Fruit fly (Drosophila melanogaster) whole organism, embryonic: ENCODE measurements around the gene CG10621.

Experiments used
- ATbp ChIP-seq: fragments of 200-800 bp; sonication (Bioruptor generic); optimal IDR thresholded peaks from 2 replicates; lab custom pipeline; 2017; ENCODE audit warnings: missing biosample characterization, mild to moderate bottlenecking, missing genetic modification characterization, missing genetic modification reagents
- Blimp-1 ChIP-seq: fragments of 200-800 bp; sonication (Bioruptor generic); optimal IDR thresholded peaks from 3 replicates; lab custom pipeline; 2018; ENCODE audit warnings: missing biosample characterization, missing genetic modification characterization, mild to moderate bottlenecking, moderate library complexity, missing genetic modification reagents
- C15 ChIP-seq: fragments of 200-800 bp; sonication (Bioruptor generic); IDR thresholded peaks from 3 replicates; pipeline ENCODE4 v1.3.6; 2022; ENCODE audit warnings: missing biosample characterization, missing genetic modification characterization
- CG10147 ChIP-seq: fragments of 200-800 bp; sonication (Bioruptor generic); optimal IDR thresholded peaks from 2 replicates; lab custom pipeline; 2019; ENCODE audit warnings: missing biosample characterization, mild to moderate bottlenecking, missing genetic modification characterization, moderate library complexity
- CG10209 ChIP-seq: fragments of 200-800 bp; sonication (Bioruptor generic); optimal IDR thresholded peaks from 3 replicates; lab custom pipeline; 2017; ENCODE audit warnings: missing biosample characterization, mild to moderate bottlenecking, missing genetic modification characterization, missing genetic modification reagents
- CG10321 ChIP-seq: fragments of 200-800 bp; sonication (Bioruptor generic); IDR thresholded peaks from 2 replicates; pipeline ENCODE4 v1.3.6; 2022; ENCODE audit warnings: missing biosample characterization, missing genetic modification characterization
- CG13287 ChIP-seq: fragments of 200-800 bp; sonication (Bioruptor generic); IDR thresholded peaks from 2 replicates; pipeline ENCODE4 v1.3.6; 2022; ENCODE audit warnings: missing biosample characterization, missing genetic modification characterization; ENCODE audit not compliant: partially characterized antibody
- CG15479 ChIP-seq: fragments of 200-800 bp; sonication (Bioruptor generic); optimal IDR thresholded peaks from 3 replicates; lab custom pipeline; 2019; ENCODE audit warnings: missing biosample characterization, mild to moderate bottlenecking, missing genetic modification characterization, moderate library complexity
- CG17361 ChIP-seq: fragments of 200-800 bp; sonication (Bioruptor generic); IDR thresholded peaks from 3 replicates; pipeline ENCODE4 v1.3.6; 2022; ENCODE audit warnings: missing biosample characterization, missing genetic modification characterization
- CG17385 ChIP-seq: fragments of 200-800 bp; sonication (Bioruptor generic); optimal IDR thresholded peaks from 3 replicates; lab custom pipeline; 2018; ENCODE audit warnings: missing biosample characterization, mild to moderate bottlenecking, missing genetic modification characterization
- CG17912 ChIP-seq: fragments of 200-800 bp; sonication (Bioruptor generic); optimal IDR thresholded peaks from 2 replicates; lab custom pipeline; 2018; ENCODE audit warnings: missing biosample characterization, mild to moderate bottlenecking, missing genetic modification characterization
- CG18011 ChIP-seq: fragments of 200-800 bp; sonication (Bioruptor generic); optimal IDR thresholded peaks from 2 replicates; lab custom pipeline; 2017; ENCODE audit warnings: missing biosample characterization, missing genetic modification characterization, mild to moderate bottlenecking, moderate library complexity, missing genotype
- CG2116 ChIP-seq: fragments of 200-800 bp; sonication (Bioruptor generic); optimal IDR thresholded peaks from 3 replicates; lab custom pipeline; 2018; ENCODE audit warnings: missing biosample characterization, mild to moderate bottlenecking, missing genetic modification characterization
- CG31224 ChIP-seq: fragments of 200-800 bp; sonication (Bioruptor generic); IDR thresholded peaks from 2 replicates; pipeline ENCODE4 v1.3.6; 2022; ENCODE audit warnings: missing biosample characterization, missing genetic modification characterization
- CG32767 ChIP-seq: fragments of 200-800 bp; sonication (Bioruptor generic); IDR thresholded peaks from 2 replicates; pipeline ENCODE4 v1.3.6; 2022; ENCODE audit warnings: missing biosample characterization, missing genetic modification characterization
- CG34376 ChIP-seq: fragments of 200-800 bp; sonication (Bioruptor generic); optimal IDR thresholded peaks from 2 replicates; lab custom pipeline; 2018; ENCODE audit warnings: missing biosample characterization, mild to moderate bottlenecking, missing genetic modification characterization
- CG42726 ChIP-seq: fragments of 200-800 bp; sonication (Bioruptor generic); IDR thresholded peaks from 2 replicates; pipeline ENCODE4 v1.3.6; 2022; ENCODE audit warnings: missing biosample characterization, missing genetic modification characterization; ENCODE audit not compliant: partially characterized antibody
- CG43689 ChIP-seq: fragments of 200-800 bp; sonication (Bioruptor generic); IDR thresholded peaks from 2 replicates; pipeline ENCODE4 v1.3.6; 2022; ENCODE audit warnings: missing biosample characterization, missing genetic modification characterization
- CG6654 ChIP-seq: fragments of 200-800 bp; sonication (Bioruptor generic); optimal IDR thresholded peaks from 2 replicates; lab custom pipeline; 2017; ENCODE audit warnings: missing biosample characterization, mild to moderate bottlenecking, missing genetic modification characterization
- CG8478 ChIP-seq: fragments of >200 bp; optimal IDR thresholded peaks from 2 replicates; lab custom pipeline; 2018
- CG9437 ChIP-seq: fragments of 200-800 bp; sonication (Bioruptor generic); optimal IDR thresholded peaks from 2 replicates; lab custom pipeline; 2018; ENCODE audit warnings: missing biosample characterization, mild to moderate bottlenecking, missing genetic modification characterization
- CHES-1-like ChIP-seq: fragments of 200-800 bp; sonication (Bioruptor generic); optimal IDR thresholded peaks from 2 replicates; lab custom pipeline; 2016; ENCODE audit warnings: missing biosample characterization, missing genetic modification characterization
- Dip2 ChIP-seq: fragments of 200-800 bp; sonication (Bioruptor generic); IDR thresholded peaks from 2 replicates; pipeline ENCODE4 v1.3.6; 2022; ENCODE audit warnings: missing biosample characterization, missing genetic modification characterization
- Doc2 ChIP-seq: fragments of 200-800 bp; sonication (Bioruptor generic); IDR thresholded peaks from 2 replicates; pipeline ENCODE4 v1.3.6; 2022; ENCODE audit warnings: missing biosample characterization, missing genetic modification characterization
- Fer2 ChIP-seq: fragments of 200-800 bp; sonication (Bioruptor generic); optimal IDR thresholded peaks from 2 replicates; lab custom pipeline; 2018; ENCODE audit warnings: missing biosample characterization, mild to moderate bottlenecking, missing genetic modification characterization, moderate library complexity
- Hand ChIP-seq: fragments of 200-800 bp; sonication (Bioruptor generic); optimal IDR thresholded peaks from 2 replicates; lab custom pipeline; 2017; ENCODE audit warnings: mild to moderate bottlenecking, missing biosample characterization, missing genetic modification reagents, missing genetic modification characterization
- Hmx ChIP-seq: fragments of 200-800 bp; sonication (Bioruptor generic); optimal IDR thresholded peaks from 2 replicates; lab custom pipeline; 2016; ENCODE audit warnings: missing biosample characterization, missing genetic modification characterization
- MESR4 ChIP-seq: fragments of 200-800 bp; sonication (Bioruptor generic); optimal IDR thresholded peaks from 2 replicates; lab custom pipeline; 2018; ENCODE audit warnings: missing biosample characterization, mild to moderate bottlenecking, missing genetic modification characterization, moderate library complexity
- Scr ChIP-seq: fragments of 200-800 bp; sonication (Bioruptor generic); IDR thresholded peaks from 2 replicates; pipeline ENCODE4 v1.3.6; 2022; ENCODE audit warnings: missing biosample characterization, missing genetic modification characterization; ENCODE audit not compliant: partially characterized antibody
- Sin3A ChIP-seq: fragments of >200 bp; optimal IDR thresholded peaks from 2 replicates; lab custom pipeline; 2018
- Stat92E ChIP-seq, 3 experiments: fragments of >200 bp in 2 of 3; fragments of 200-800 bp in 1 of 3; sonication (Bioruptor generic) in 1 of 3; optimal IDR thresholded peaks; 2 replicates each; lab custom pipeline; 2017 to 2019; ENCODE audit warnings: missing biosample characterization in 3 of 3, missing genetic modification characterization in 3 of 3, mild to moderate bottlenecking in 1 of 3, moderate library complexity in 1 of 3
- Taf1 ChIP-seq: fragments of 200-800 bp; sonication (Bioruptor generic); IDR thresholded peaks from 2 replicates; pipeline ENCODE4 v1.3.6; 2022; ENCODE audit warnings: missing biosample characterization, missing genetic modification characterization
- YL-1 ChIP-seq: fragments of 200-800 bp; sonication (Bioruptor generic); optimal IDR thresholded peaks from 3 replicates; lab custom pipeline; 2017; ENCODE audit warnings: missing biosample characterization, mild to moderate bottlenecking, missing genetic modification characterization
- bab2 ChIP-seq: fragments of 200-800 bp; sonication (Bioruptor generic); optimal IDR thresholded peaks from 2 replicates; lab custom pipeline; 2016; ENCODE audit warnings: missing biosample characterization, missing genetic modification characterization
- dm ChIP-seq: fragments of 200-800 bp; sonication (Bioruptor generic); optimal IDR thresholded peaks from 3 replicates; lab custom pipeline; 2016; ENCODE audit warnings: missing biosample characterization, missing genetic modification characterization
- en ChIP-seq: fragments of 200-800 bp; sonication (Bioruptor generic); optimal IDR thresholded peaks from 2 replicates; lab custom pipeline; 2016; ENCODE audit warnings: missing biosample characterization, missing genetic modification characterization
- esg ChIP-seq: fragments of 200-800 bp; sonication (Bioruptor generic); conservative IDR thresholded peaks from 2 replicates; pipeline ENCODE4 v1.3.6; 2022; ENCODE audit warnings: missing biosample characterization, missing genetic modification characterization
- gce ChIP-seq: fragments of 200-800 bp; sonication (Bioruptor generic); IDR thresholded peaks from 3 replicates; pipeline ENCODE4 v1.3.6; 2022; ENCODE audit warnings: missing biosample characterization, missing genetic modification characterization
- gcm ChIP-seq: fragments of 200-800 bp; sonication (Bioruptor generic); optimal IDR thresholded peaks from 2 replicates; lab custom pipeline; 2019; ENCODE audit warnings: missing biosample characterization, mild to moderate bottlenecking, missing genetic modification characterization, moderate library complexity
- ham ChIP-seq: fragments of 200-800 bp; sonication (Bioruptor generic); IDR thresholded peaks from 2 replicates; pipeline ENCODE4 v1.3.6; 2022; ENCODE audit warnings: missing biosample characterization, missing genetic modification characterization
- hb ChIP-seq: fragments of 200-800 bp; sonication (Bioruptor generic); IDR thresholded peaks from 3 replicates; pipeline ENCODE4 v1.3.6; 2022; ENCODE audit warnings: missing biosample characterization, missing genetic modification characterization; ENCODE audit not compliant: partially characterized antibody
- her ChIP-seq: fragments of 200-800 bp; sonication (Bioruptor generic); optimal IDR thresholded peaks from 2 replicates; lab custom pipeline; 2016; ENCODE audit warnings: missing biosample characterization, missing genetic modification characterization
- kni ChIP-seq: fragments of 200-800 bp; sonication (Bioruptor generic); optimal IDR thresholded peaks from 3 replicates; lab custom pipeline; 2017; ENCODE audit warnings: mild to moderate bottlenecking, missing biosample characterization, missing genetic modification reagents, missing genetic modification characterization
- lmd ChIP-seq: fragments of 200-800 bp; sonication (Bioruptor generic); IDR thresholded peaks from 2 replicates; pipeline ENCODE4 v1.3.6; 2022; ENCODE audit warnings: missing biosample characterization, missing genetic modification characterization
- mld ChIP-seq: fragments of 200-800 bp; sonication (Bioruptor generic); IDR thresholded peaks from 3 replicates; pipeline ENCODE4 v1.3.6; 2022; ENCODE audit warnings: missing biosample characterization, missing genetic modification characterization; ENCODE audit not compliant: partially characterized antibody
- nmo ChIP-seq: fragments of 200-800 bp; sonication (Bioruptor generic); optimal IDR thresholded peaks from 2 replicates; lab custom pipeline; 2018; ENCODE audit warnings: missing biosample characterization, mild to moderate bottlenecking, missing genetic modification characterization, moderate library complexity
- pho ChIP-seq: fragments of 200-800 bp; sonication (Bioruptor generic); optimal IDR thresholded peaks from 2 replicates; lab custom pipeline; 2016; ENCODE audit warnings: missing biosample characterization, missing genetic modification characterization
- tio ChIP-seq: fragments of 200-800 bp; sonication (Bioruptor generic); optimal IDR thresholded peaks from 2 replicates; lab custom pipeline; 2017; ENCODE audit warnings: missing biosample characterization, missing genetic modification characterization, inconsistent platforms
- zfh1 ChIP-seq: fragments of 200-800 bp; sonication (Bioruptor generic); IDR thresholded peaks from 3 replicates; pipeline ENCODE4 v1.3.6; 2022; ENCODE audit warnings: missing biosample characterization, missing genetic modification characterization

The CG10621 gene

DNA sequence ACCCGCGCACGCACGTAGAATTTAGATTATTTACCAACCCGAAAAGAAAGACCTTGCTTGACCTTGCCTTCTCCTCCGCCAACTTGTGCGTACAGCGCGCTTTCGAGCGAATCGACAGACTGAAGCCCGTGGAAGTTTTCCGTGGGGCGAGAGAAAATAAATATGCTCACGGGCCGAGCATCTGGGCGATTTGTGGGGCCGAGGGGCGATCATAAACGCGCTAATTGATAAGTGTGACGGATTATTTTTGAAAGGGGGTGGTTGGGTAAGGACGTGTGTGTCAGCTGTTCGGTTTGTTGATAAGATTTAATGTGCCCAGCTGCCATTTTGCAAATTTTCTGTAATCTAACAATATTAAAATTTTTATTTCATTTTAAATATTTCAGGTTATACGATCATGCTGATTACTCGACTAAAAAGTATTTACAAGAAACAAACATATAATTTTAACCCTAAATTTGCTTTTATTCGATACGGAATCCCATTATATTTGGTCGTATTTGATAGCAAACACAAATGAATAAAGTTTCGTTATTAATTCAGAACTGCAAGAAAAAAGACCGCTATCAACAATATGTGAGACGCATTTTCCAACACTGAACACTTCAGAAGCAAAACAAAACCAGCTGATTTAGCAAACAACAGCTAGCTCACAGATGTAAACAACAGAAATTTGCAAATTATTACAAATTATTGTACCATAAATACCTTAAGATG, 20.0 kb upstream of the CG10621 start, which contains the start of the genes L2HGDH and CG10431 (continued):
- TF ChIP-seq hb (GFP tag; lab: Robert Waterston, UW) (no peak), CG10147 (GFP tag; lab: Kevin White, UChicago) (peak; percentile 50), YL-1 (peak; percentile 52), CHES-1-like (GFP tag; lab: Kevin White, UChicago) (peak; percentile 12), CG8478 (no peak), her (no peak), Sin3A (peak; percentile 40), Doc2 (GFP tag; lab: Robert Waterston, UW) (no peak), Taf1 (GFP tag; lab: Robert Waterston, UW) (no peak), CG10321 (GFP tag; lab: Robert Waterston, UW) (no peak), en (no peak), CG6654 (GFP tag; lab: Kevin White, UChicago) (no peak), CG34376 (GFP tag; lab: Kevin White, UChicago) (peak; percentile 91), CG17361 (GFP tag; lab: Robert Waterston, UW) (peak; percentile 79), Blimp-1 (GFP tag; lab: Kevin White, UChicago) (peak; percentile 32), CG43689 (GFP tag; lab: Robert Waterston, UW) (no peak), tio (GFP tag; lab: Kevin White, UChicago) (peak; percentile 40), Scr (GFP tag; lab: Robert Waterston, UW) (no peak), esg (GFP tag; lab: Robert Waterston, UW) (0 out of 2 replicates have a peak, but pooled peaks have one; percentile 30), CG9437 (GFP tag; lab: Kevin White, UChicago) (peak; percentile 64), gcm (peak; percentile 36), CG15479 (no peak), zfh1 (0 out of 3 replicates have a peak, but pooled peaks have one; percentile 32), CG32767 (GFP tag; lab: Robert Waterston, UW) (no peak), MESR4 (GFP tag; lab: Kevin White, UChicago) (peak; percentile 54), Fer2 (peak; percentile 60), Hmx (GFP tag; lab: Kevin White, UChicago) (peak; percentile 61), Dip2 (no peak), bab2 (GFP tag; lab: Kevin White, UChicago) (peak; percentile 18), CG2116 (GFP tag; lab: Kevin White, UChicago) (peak; percentile 72), ham (GFP tag; lab: Robert Waterston, UW) (no peak), dm (peak; percentile 42), pho (GFP tag; lab: Kevin White, UChicago) (peak; percentile 10), nmo (GFP tag; lab: Kevin White, UChicago) (peak; percentile 78), CG17912 (no peak), Hand (GFP tag; lab: Kevin White, UChicago) (peak; percentile 48), CG18011 (GFP tag; lab: Kevin White, UChicago) (peak; percentile 71), CG10209 (GFP tag; lab: Kevin White, UChicago) (peak; percentile 30), CG13287 (GFP tag; lab: Robert Waterston, UW) (peak; percentile 34; the same call in 1 of the 2 replicates), gce (GFP tag; lab: Robert Waterston, UW) (no peak), mld (no peak), C15 (GFP tag; lab: Robert Waterston, UW) (no peak), kni (GFP tag; lab: Kevin White, UChicago) (no peak), CG42726 (GFP tag; lab: Robert Waterston, UW) (no peak), lmd (GFP tag; lab: Robert Waterston, UW) (0 out of 2 replicates have a peak, but pooled peaks have one; percentile 21), Stat92E (GFP tag; optimal IDR thresholded peaks at IDR 0.05; lab: Kevin White, UChicago) (no peak), CG17385 (peak; percentile 58), ATbp (peak; percentile 25), CG31224 (GFP tag; lab: Robert Waterston, UW) (no peak)
